Worm (Caenorhabditis elegans) whole organism, L4 larva: ENCODE data around the gene upp-1.

ENCODE experiments used
- aly-2 ChIP-seq: sonication (generic microtip); optimal IDR thresholded peaks from 2 replicates; lab custom pipeline; 2018; ENCODE audit warnings: missing biosample characterization, missing genetic modification characterization
- dpl-1 ChIP-seq: fragments of 150-350 bp; optimal IDR thresholded peaks from 2 replicates; lab custom pipeline; 2014; ENCODE audit warnings: missing biosample characterization, missing genetic modification reagents, missing genetic modification characterization

- no peak for TF ChIP-seq aly-2 (tag; lab: Kevin White, UChicago)
- TF ChIP-seq dpl-1 (GFP tag; lab: Kevin White, UChicago): peak; percentile 3
Observed at ce11 chrIII:7642015-7642414, 886 bp downstream of the upp-1 start.
